Worm (Caenorhabditis elegans) whole organism, L3 larva: ENCODE results near the gene srh-2.

Experiments used
- R02D3.7 ChIP-seq: fragments of 150-350 bp; optimal IDR thresholded peaks from 2 replicates; lab custom pipeline; 2014; ENCODE audit warnings: missing biosample characterization, missing genetic modification characterization
- ama-1 ChIP-seq: fragments of 150-350 bp; optimal IDR thresholded peaks from 2 replicates; lab custom pipeline; 2018
- ceh-16 ChIP-seq: sonication (generic microtip); optimal IDR thresholded peaks from 2 replicates; lab custom pipeline; 2017; ENCODE audit warnings: missing biosample characterization, missing genetic modification characterization
- ceh-28 ChIP-seq: fragments of 150-350 bp; optimal IDR thresholded peaks from 2 replicates; lab custom pipeline; 2014; ENCODE audit warnings: missing biosample characterization, missing genetic modification reagents, missing genetic modification characterization
- ceh-82 ChIP-seq: fragments of 150-350 bp; optimal IDR thresholded peaks from 2 replicates; lab custom pipeline; 2014; ENCODE audit warnings: missing biosample characterization, missing genetic modification characterization
- ceh-9 ChIP-seq: sonication (generic microtip); optimal IDR thresholded peaks from 2 replicates; lab custom pipeline; 2018; ENCODE audit warnings: missing biosample characterization, missing genetic modification characterization
- egl-27 ChIP-seq: sonication (generic microtip); optimal IDR thresholded peaks from 4 replicates; lab custom pipeline; 2017; ENCODE audit warnings: missing biosample characterization, missing genetic modification reagents, missing genetic modification characterization
- egl-5 ChIP-seq: fragments of 150-350 bp; optimal IDR thresholded peaks from 2 replicates; lab custom pipeline; 2017; ENCODE audit warnings: missing biosample characterization, missing genetic modification reagents, missing genetic modification characterization, inconsistent platforms
- elt-2 ChIP-seq: sonication (generic microtip); optimal IDR thresholded peaks from 2 replicates; lab custom pipeline; 2016; ENCODE audit warnings: missing genetic modification reagents, mild to moderate bottlenecking, missing genetic modification characterization, missing compliant biosample characterization
- elt-3 ChIP-seq, 3 experiments: fragments of 150-350 bp in 1 of 3; sonication (generic microtip) in 2 of 3; optimal IDR thresholded peaks; 2 replicates in 2 of 3; 4 replicates in 1 of 3; lab custom pipeline; 2014 to 2017; ENCODE audit warnings: missing biosample characterization in 3 of 3, missing genetic modification characterization in 3 of 3
- fkh-2 ChIP-seq: fragments of 150-350 bp; optimal IDR thresholded peaks from 2 replicates; lab custom pipeline; 2014; ENCODE audit warnings: missing biosample characterization, missing genetic modification reagents, missing genetic modification characterization
- fos-1 ChIP-seq: fragments of 150-350 bp; optimal IDR thresholded peaks from 2 replicates; lab custom pipeline; 2014; ENCODE audit warnings: missing biosample characterization, missing genetic modification characterization
- jun-1 ChIP-seq: fragments of 150-350 bp; optimal IDR thresholded peaks from 2 replicates; lab custom pipeline; 2014; ENCODE audit warnings: missing biosample characterization, missing genetic modification reagents, missing genetic modification characterization
- lin-15B ChIP-seq: fragments of 150-350 bp; optimal IDR thresholded peaks from 2 replicates; lab custom pipeline; 2014; ENCODE audit warnings: missing biosample characterization, missing genetic modification characterization
- lin-39 ChIP-seq: fragments of 150-350 bp; optimal IDR thresholded peaks from 2 replicates; lab custom pipeline; 2018; ENCODE audit warnings: missing biosample characterization, missing genetic modification reagents, missing genetic modification characterization
- lsy-12 ChIP-seq: sonication (generic microtip); optimal IDR thresholded peaks from 2 replicates; lab custom pipeline; 2016; ENCODE audit warnings: mild to moderate bottlenecking, missing genetic modification characterization, missing compliant biosample characterization
- mdl-1 ChIP-seq: fragments of 150-350 bp; optimal IDR thresholded peaks from 2 replicates; lab custom pipeline; 2014; ENCODE audit warnings: missing biosample characterization, missing genetic modification characterization
- mml-1 ChIP-seq: fragments of 150-350 bp; sonication (generic microtip); optimal IDR thresholded peaks from 3 replicates; lab custom pipeline; 2014; ENCODE audit warnings: missing biosample characterization, missing genetic modification characterization
- nfya-1 ChIP-seq: sonication (generic microtip); optimal IDR thresholded peaks from 2 replicates; lab custom pipeline; 2017; ENCODE audit warnings: missing genetic modification characterization, mild to moderate bottlenecking, missing compliant biosample characterization, antibody characterized with exemption, moderate library complexity; ENCODE audit not compliant: insufficient read depth
- nhr-11 ChIP-seq: fragments of 150-350 bp; optimal IDR thresholded peaks from 2 replicates; lab custom pipeline; 2014; ENCODE audit warnings: missing biosample characterization, missing genetic modification characterization
- nhr-12 ChIP-seq: fragments of 150-350 bp; optimal IDR thresholded peaks from 2 replicates; lab custom pipeline; 2014; ENCODE audit warnings: missing biosample characterization, missing genetic modification characterization
- nhr-23 ChIP-seq: fragments of 150-350 bp; optimal IDR thresholded peaks from 2 replicates; lab custom pipeline; 2014; ENCODE audit warnings: missing biosample characterization, missing genetic modification reagents, missing genetic modification characterization
- nhr-25 ChIP-seq: sonication (generic microtip); optimal IDR thresholded peaks from 2 replicates; lab custom pipeline; 2017; ENCODE audit warnings: missing biosample characterization, missing genetic modification characterization
- nhr-43 ChIP-seq: sonication (generic microtip); optimal IDR thresholded peaks from 2 replicates; lab custom pipeline; 2016; ENCODE audit warnings: mild to moderate bottlenecking, missing genetic modification characterization, missing compliant biosample characterization; ENCODE audit not compliant: poor library complexity, severe bottlenecking
- nhr-67 ChIP-seq: fragments of 150-350 bp; optimal IDR thresholded peaks from 2 replicates; lab custom pipeline; 2014; ENCODE audit warnings: missing biosample characterization, missing genetic modification characterization
- nhr-77 ChIP-seq: fragments of 150-350 bp; optimal IDR thresholded peaks from 2 replicates; lab custom pipeline; 2014; ENCODE audit warnings: missing biosample characterization, missing genetic modification characterization
- pha-4 ChIP-seq: fragments of 150-350 bp; optimal IDR thresholded peaks from 2 replicates; lab custom pipeline; 2014; ENCODE audit warnings: missing biosample characterization, missing genetic modification reagents, missing genetic modification characterization
- pqm-1 ChIP-seq: fragments of 150-350 bp; optimal IDR thresholded peaks from 2 replicates; lab custom pipeline; 2017; ENCODE audit warnings: missing biosample characterization, missing genetic modification characterization, inconsistent platforms
- snpc-4 ChIP-seq: fragments of 150-350 bp; optimal IDR thresholded peaks from 2 replicates; lab custom pipeline; 2014; ENCODE audit warnings: missing biosample characterization, missing genetic modification characterization
- tbx-2 ChIP-seq: sonication (generic microtip); optimal IDR thresholded peaks from 2 replicates; lab custom pipeline; 2016; ENCODE audit warnings: mild to moderate bottlenecking, missing genetic modification characterization, missing compliant biosample characterization
- unc-39 ChIP-seq: sonication (generic microtip); optimal IDR thresholded peaks from 4 replicates; lab custom pipeline; 2017; ENCODE audit warnings: missing biosample characterization, missing genetic modification characterization
- zag-1 ChIP-seq: fragments of 150-350 bp; optimal IDR thresholded peaks from 2 replicates; lab custom pipeline; 2014; ENCODE audit warnings: missing biosample characterization, missing genetic modification characterization

Gene srh-2

DNA sequence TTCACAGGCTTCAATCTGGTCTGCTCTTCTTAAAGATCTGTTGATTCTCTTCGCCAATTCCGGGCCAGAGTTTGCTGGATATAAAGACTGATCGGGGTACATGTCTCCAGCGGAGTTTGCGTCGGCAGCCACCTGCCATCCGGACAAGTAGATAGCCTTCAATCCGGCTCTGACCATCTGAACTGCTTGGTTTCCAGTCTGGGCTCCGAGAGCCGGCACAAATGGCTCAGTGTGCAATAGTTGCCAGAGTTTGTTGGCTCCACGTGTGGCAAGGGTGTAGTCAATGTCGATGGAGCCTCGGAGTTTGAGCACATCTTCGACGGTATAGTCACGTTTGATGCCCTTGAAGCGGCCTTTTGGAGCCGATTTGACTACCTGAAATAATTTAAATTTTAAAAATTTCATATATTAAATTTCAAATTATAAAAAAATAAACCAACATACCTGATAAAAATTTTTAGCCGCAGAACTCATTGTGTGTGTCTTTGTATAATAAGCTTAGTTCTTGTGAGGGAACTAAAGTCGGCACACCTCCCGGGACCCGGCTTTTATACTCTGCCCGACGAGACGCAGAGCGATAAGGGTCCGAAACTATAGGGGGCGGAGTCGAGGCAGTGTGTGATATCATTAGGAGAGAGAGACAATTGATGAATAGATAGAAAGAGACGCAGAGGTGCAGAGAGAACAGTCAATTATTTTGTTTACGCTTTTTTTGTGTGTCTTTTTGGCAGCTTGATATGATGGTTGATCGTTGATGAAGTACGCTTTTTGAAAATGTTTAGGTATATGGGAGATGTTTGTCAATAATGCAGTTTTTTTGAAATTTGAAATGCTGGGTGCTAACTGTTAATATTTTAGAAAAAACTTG is at the start of gene srh-2, which contains the start of gene icl-1:
srh-2 (plus strand) TSS at position 818 of the 868 bp plus-strand sequence.
icl-1 (minus strand) TSS at position 521 of the 868 bp plus-strand sequence.
- peak; percentile 71 for TF ChIP-seq nhr-23 (tag; lab: Kevin White, UChicago)
- TF ChIP-seq pha-4 (tag; lab: Kevin White, UChicago) = peak; percentile 79
- TF ChIP-seq ceh-16 (tag; lab: Kevin White, UChicago) = no peak
- peak; percentile 15 for TF ChIP-seq fos-1
- no peak for TF ChIP-seq nhr-12 (tag; lab: Kevin White, UChicago)
- peak; percentile 67 for TF ChIP-seq ceh-28 (tag; lab: Kevin White, UChicago)
- no peak for TF ChIP-seq nhr-67 (tag; lab: Kevin White, UChicago)
- no peak for TF ChIP-seq ceh-82 (tag; lab: Kevin White, UChicago)
- TF ChIP-seq nhr-11 (tag; lab: Kevin White, UChicago) = no peak
- no peak for TF ChIP-seq elt-3 (tag; optimal IDR thresholded peaks at IDR 0.05; lab: Kevin White, UChicago)
- peak; percentile 8 for TF ChIP-seq tbx-2 (tag; lab: Kevin White, UChicago)
- no peak for TF ChIP-seq unc-39 (tag; lab: Kevin White, UChicago)
- peak; percentile 68 for TF ChIP-seq nfya-1 (tag; lab: Kevin White, UChicago)
- TF ChIP-seq nhr-25 (tag; lab: Kevin White, UChicago) = peak; percentile 2
- no peak for TF ChIP-seq snpc-4 (tag; lab: Kevin White, UChicago)
- peak; percentile 65 for TF ChIP-seq pqm-1
- peak; percentile 42 for TF ChIP-seq lsy-12 (tag; lab: Kevin White, UChicago)
- no peak for TF ChIP-seq zag-1 (tag; lab: Kevin White, UChicago)
- TF ChIP-seq lin-15B = peak; percentile 28
- TF ChIP-seq elt-2 = peak; percentile 83
- peak; percentile 43 for TF ChIP-seq jun-1 (tag; lab: Kevin White, UChicago)
- TF ChIP-seq mml-1 (tag; lab: Kevin White, UChicago) = no peak
- peak; percentile 11 for TF ChIP-seq lin-39
- TF ChIP-seq nhr-43 (tag; lab: Kevin White, UChicago) = peak; percentile 73
- no peak for TF ChIP-seq mdl-1 (tag; lab: Kevin White, UChicago)
- peak; percentile 92 for TF ChIP-seq ama-1 (lab: Kevin White, UChicago)

DNA sequence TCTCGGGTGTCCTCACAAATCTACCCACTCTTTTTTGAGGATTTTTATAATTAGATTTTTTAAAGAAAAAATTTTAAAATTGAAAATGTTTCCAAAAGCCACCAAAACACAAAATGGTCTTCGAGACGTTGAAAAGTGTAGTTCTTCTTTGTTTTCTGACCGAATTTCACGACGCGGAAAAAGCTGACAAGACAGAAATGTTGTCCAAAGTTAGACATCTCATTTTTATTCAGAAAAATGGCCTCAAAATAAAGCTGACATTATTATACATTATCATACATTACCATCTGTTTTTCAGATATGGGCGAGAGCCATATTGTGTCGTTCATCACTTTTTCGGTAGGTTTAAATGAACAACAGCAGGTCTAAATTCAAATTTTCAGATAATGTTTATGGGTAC is 48.4 kb upstream of the srh-2 start, which contains the start of gene srx-22:
srx-22 (plus strand) TSS at position 301 of the 400 bp plus-strand sequence.
- TF ChIP-seq nhr-25 (tag; lab: Kevin White, UChicago) (no peak), fkh-2 (tag; lab: Kevin White, UChicago) (no peak)

DNA sequence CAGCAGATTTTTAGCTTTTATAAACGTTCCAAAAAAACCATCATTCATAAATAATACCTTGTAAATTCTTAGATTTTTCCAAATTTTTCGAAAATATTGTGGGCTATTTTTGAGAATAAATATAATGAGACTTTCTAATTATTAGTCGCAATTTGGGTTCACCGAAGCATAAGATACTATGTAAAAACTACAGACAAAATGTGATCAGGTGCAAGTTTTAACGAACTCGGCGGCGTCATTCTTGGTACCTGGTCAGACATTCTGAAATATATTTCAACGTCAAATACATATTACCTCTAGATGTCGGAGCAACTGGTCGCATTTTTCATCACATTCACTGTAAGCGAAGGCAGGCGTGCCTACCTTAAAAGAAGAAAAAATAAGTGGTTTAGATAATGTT is 46.1 kb upstream of the srh-2 start, which contains the start of gene srx-23:
srx-23 (plus strand) TSS at position 301 of the 400 bp plus-strand sequence.
- TF ChIP-seq nfya-1 (tag; lab: Kevin White, UChicago) = no peak
- TF ChIP-seq nhr-23 (tag; lab: Kevin White, UChicago) = no peak

DNA sequence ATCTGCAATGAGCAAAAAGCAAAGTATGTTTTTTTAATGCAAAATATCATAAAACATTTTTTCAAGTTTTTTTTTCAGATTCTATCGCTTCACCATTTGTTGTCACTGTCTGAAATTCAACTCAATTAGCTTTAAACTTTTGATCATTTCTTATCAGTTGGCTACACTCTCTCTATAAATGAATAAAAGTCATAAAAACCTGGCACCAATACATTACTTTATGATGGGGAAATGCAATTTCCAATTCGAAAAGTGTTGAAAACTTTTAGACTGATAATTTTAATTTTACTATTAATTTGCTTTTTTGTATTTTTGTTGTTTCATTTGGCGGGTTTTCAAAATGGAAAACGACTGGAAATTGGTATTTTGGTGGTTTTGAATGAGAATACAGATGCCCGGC is 44.2 kb upstream of the srh-2 start, which contains the start of gene F31F4.1:
F31F4.1 (plus strand) TSS at position 203 of the 400 bp plus-strand sequence.
- TF ChIP-seq ceh-16 (tag; lab: Kevin White, UChicago) = no peak
- TF ChIP-seq elt-2 = peak; percentile 66
- peak; percentile 44 for TF ChIP-seq pqm-1
- no peak for TF ChIP-seq R02D3.7
- TF ChIP-seq egl-27 (tag; lab: Kevin White, UChicago) = no peak

DNA sequence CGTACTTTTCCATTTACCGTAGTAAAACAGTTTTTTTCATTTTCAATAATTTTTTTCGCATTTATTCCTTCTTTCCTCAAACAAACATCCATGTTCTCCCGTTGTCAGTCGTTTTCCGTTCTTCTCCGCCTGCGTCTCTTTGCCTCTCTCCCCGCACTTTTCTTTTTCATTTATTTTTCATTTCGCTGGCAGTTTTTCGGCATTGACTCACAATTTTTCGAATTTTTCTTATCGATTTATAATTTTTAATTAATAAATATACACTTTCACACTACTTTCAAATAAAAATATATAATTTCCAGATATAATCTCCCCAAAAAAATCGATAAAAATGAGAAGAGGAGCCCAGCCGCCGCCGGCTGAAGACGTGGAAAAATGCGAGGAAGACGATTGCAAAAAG is 40.7 kb upstream of the srh-2 start, which contains the start of gene H25P19.1:
H25P19.1 (plus strand) TSS at position 301 of the 400 bp plus-strand sequence.
- TF ChIP-seq ceh-9 (tag; lab: Kevin White, UChicago) (no peak), elt-2 (no peak), nhr-43 (tag; lab: Kevin White, UChicago) (no peak), egl-5 (tag; lab: Kevin White, UChicago) (no peak), ama-1 (lab: Kevin White, UChicago) (no peak), nhr-77 (tag; lab: Kevin White, UChicago) (no peak), fos-1 (no peak), unc-39 (tag; lab: Kevin White, UChicago) (no peak)
